Fruit fly (Drosophila melanogaster): Measurements from ENCODE around the gene CG34043.
A peak's percentile ranks its signal among the peaks of the same experiment; 100 is the strongest.

CG34043 gene

DNA sequence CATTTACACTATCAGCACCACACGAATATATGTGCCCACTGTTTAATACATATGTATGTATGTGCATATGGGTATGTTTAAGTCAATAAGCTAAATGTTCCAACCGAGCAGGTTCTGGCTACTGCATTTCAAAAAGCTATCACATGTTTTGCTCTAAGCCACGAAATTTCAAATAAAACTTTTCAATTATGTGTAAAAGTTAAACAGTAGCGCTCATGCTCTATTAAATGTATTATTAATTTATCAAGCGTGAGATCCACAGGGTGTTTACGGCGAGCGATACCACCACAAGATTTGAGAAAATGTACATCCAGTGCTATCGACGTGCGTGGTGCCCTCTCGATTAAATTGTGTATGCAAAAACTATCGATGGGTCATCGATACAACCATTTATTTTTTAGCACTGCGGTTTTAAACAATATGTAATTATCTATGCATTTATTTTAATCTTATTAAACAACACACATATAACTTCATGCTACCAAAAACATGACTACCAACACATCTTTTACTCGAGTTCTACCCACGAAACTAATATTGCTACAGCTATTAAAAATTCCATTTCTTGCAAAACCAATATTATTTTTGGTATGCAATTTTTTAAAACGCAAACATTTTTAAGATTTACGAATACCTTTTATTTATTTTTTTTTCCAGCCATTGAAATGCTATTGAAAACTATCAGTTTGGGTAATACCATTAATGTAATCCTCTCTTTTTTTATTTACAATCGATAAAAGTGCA is 19.8 kb downstream of the CG34043 start, which contains the start of gene Pten (continued):
- TF ChIP-seq CG3065 (GFP tag; optimal IDR thresholded peaks at IDR 0.05) (peak; percentile 7), bbx (GFP tag; IDR thresholded peaks at IDR 0.05; ENCODE audit: partially characterized antibody) (peak; percentile 89), nerfin-2 (GFP tag; IDR thresholded peaks at IDR 0.05; ENCODE audit: partially characterized antibody) (peak; percentile 89), CG2129 (GFP tag; IDR thresholded peaks at IDR 0.05; ENCODE audit: partially characterized antibody) (peak; percentile 73), CG17802 (tag; optimal IDR thresholded peaks at IDR 0.05) (peak; percentile 28), CG6175 (GFP tag; IDR thresholded peaks at IDR 0.05) (no peak), CG11695 (GFP tag; IDR thresholded peaks at IDR 0.05) (peak; percentile 73; the same call in 1 of the 3 replicates), NfI (GFP tag; optimal IDR thresholded peaks at IDR 0.05) (peak; percentile 64), sens-2 (GFP tag; IDR thresholded peaks at IDR 0.05) (no peak), CG18764 (GFP tag; optimal IDR thresholded peaks at IDR 0.05) (peak; percentile 100), CG9932 (GFP tag; IDR thresholded peaks at IDR 0.05) (no peak), CTCF (GFP tag; optimal IDR thresholded peaks at IDR 0.05) (peak; percentile 4), ssp (GFP tag; IDR thresholded peaks at IDR 0.05) (peak; percentile 81), Elba2 (GFP tag; optimal IDR thresholded peaks at IDR 0.05) (peak; percentile 12), ken (GFP tag; IDR thresholded peaks at IDR 0.05) (no peak; the same call in 2 of the 3 replicates), CG3995 (GFP tag; optimal IDR thresholded peaks at IDR 0.05) (peak; percentile 5), cad (GFP tag; optimal IDR thresholded peaks at IDR 0.05) (peak; percentile 74), MTF-1 (GFP tag; optimal IDR thresholded peaks at IDR 0.05; ENCODE audit: borderline replicate concordance) (no peak), phol (tag; optimal IDR thresholded peaks at IDR 0.05) (peak; percentile 85), caup (GFP tag; optimal IDR thresholded peaks at IDR 0.05; ENCODE audit: severe bottlenecking) (no peak), CG31441 (GFP tag; IDR thresholded peaks at IDR 0.05) (no peak), CG15269 (tag; optimal IDR thresholded peaks at IDR 0.05) (no peak), lmd (GFP tag; IDR thresholded peaks at IDR 0.05) (no peak), CG12155 (GFP tag; optimal IDR thresholded peaks at IDR 0.05) (peak; percentile 57), Lpt (GFP tag; optimal IDR thresholded peaks at IDR 0.05) (no peak), NC2α (GFP tag; optimal IDR thresholded peaks at IDR 0.05) (peak; percentile 31), gfzf (GFP tag; optimal IDR thresholded peaks at IDR 0.05) (peak; percentile 10), lilli (GFP tag; optimal IDR thresholded peaks at IDR 0.05) (peak; percentile 69), CG42726 (GFP tag; IDR thresholded peaks at IDR 0.05; ENCODE audit: partially characterized antibody) (peak; percentile 82; the same call in 1 of the 2 replicates), cas (GFP tag; IDR thresholded peaks at IDR 0.05) (no peak), mld (GFP tag; IDR thresholded peaks at IDR 0.05; ENCODE audit: partially characterized antibody) (peak; percentile 80; the same call in 2 of the 3 replicates), CG4707 (GFP tag; optimal IDR thresholded peaks at IDR 0.05) (peak; percentile 61), CG17361 (GFP tag; IDR thresholded peaks at IDR 0.05) (peak; percentile 89; the same call in 2 of the 3 replicates), maf-S (GFP tag; optimal IDR thresholded peaks at IDR 0.05) (peak; percentile 64), CG34376 (GFP tag; optimal IDR thresholded peaks at IDR 0.05) (peak; percentile 35), CG11398 (GFP tag; optimal IDR thresholded peaks at IDR 0.05) (peak; percentile 49), Trl (optimal IDR thresholded peaks at IDR 0.05) (no peak), Trl (GFP tag; optimal IDR thresholded peaks at IDR 0.05) (peak; percentile 78), Mes4 (GFP tag; optimal IDR thresholded peaks at IDR 0.05) (peak; percentile 57), Doc2 (GFP tag; IDR thresholded peaks at IDR 0.05) (no peak), CG17359 (tag; optimal IDR thresholded peaks at IDR 0.05) (peak; percentile 80), CG18619 (GFP tag; optimal IDR thresholded peaks at IDR 0.05) (no peak), H15 (GFP tag; IDR thresholded peaks at IDR 0.05) (no peak), HLH4C (GFP tag; IDR thresholded peaks at IDR 0.05; ENCODE audit: partially characterized antibody) (peak; percentile 94), chn (GFP tag; optimal IDR thresholded peaks at IDR 0.05) (peak; percentile 73), run (tag; optimal IDR thresholded peaks at IDR 0.05) (no peak), Bteb2 (GFP tag; optimal IDR thresholded peaks at IDR 0.05) (peak; percentile 75), mam (GFP tag; optimal IDR thresholded peaks at IDR 0.05) (peak; percentile 74), wor (GFP tag; IDR thresholded peaks at IDR 0.05) (no peak), cato (GFP tag; optimal IDR thresholded peaks at IDR 0.05; ENCODE audit: borderline replicate concordance) (peak; percentile 67)
